Worm (Caenorhabditis elegans) whole organism, young adult: Measurements from ENCODE around the gene F28C6.5.

Experiments
- B0261.1 ChIP-seq: sonication (generic microtip); optimal IDR thresholded peaks from 2 replicates; lab custom pipeline; 2016; ENCODE audit warnings: mild to moderate bottlenecking, missing genetic modification characterization, moderate library complexity, missing compliant biosample characterization
- B0336.3 ChIP-seq: fragments of 200-800 bp; sonication (Bioruptor generic); IDR thresholded peaks from 2 replicates; pipeline ENCODE4 v1.3.6; 2022; ENCODE audit warnings: missing genetic modification characterization, missing compliant biosample characterization
- F37B4.10 ChIP-seq: fragments of 200-800 bp; sonication (Bioruptor generic); IDR thresholded peaks from 2 replicates; pipeline ENCODE4 v1.3.6; 2022; ENCODE audit warnings: missing genetic modification characterization, missing compliant biosample characterization
- F55B11.4 ChIP-seq: sonication (generic microtip); optimal IDR thresholded peaks from 2 replicates; lab custom pipeline; 2016; ENCODE audit warnings: missing compliant biosample characterization, missing genetic modification characterization, borderline replicate concordance; ENCODE audit not compliant: insufficient read depth
- Y67H2A.10 ChIP-seq: fragments of 200-800 bp; sonication (Bioruptor generic); conservative IDR thresholded peaks from 2 replicates; pipeline ENCODE4 v1.3.6; 2022; ENCODE audit warnings: missing genetic modification reagents, missing genetic modification characterization, missing compliant biosample characterization
- ZK185.1 ChIP-seq: sonication (generic microtip); optimal IDR thresholded peaks from 2 replicates; lab custom pipeline; 2016; ENCODE audit warnings: mild to moderate bottlenecking, missing genetic modification characterization, missing compliant biosample characterization; ENCODE audit not compliant: poor library complexity, severe bottlenecking
- aptf-3 ChIP-seq: fragments of 200-800 bp; sonication (Bioruptor generic); IDR thresholded peaks from 2 replicates; pipeline ENCODE4 v1.3.6; 2022; ENCODE audit warnings: missing genetic modification characterization, missing compliant biosample characterization
- atf-7 ChIP-seq: sonication (generic microtip); optimal IDR thresholded peaks from 2 replicates; lab custom pipeline; 2017; ENCODE audit warnings: mild to moderate bottlenecking, missing genetic modification characterization, missing compliant biosample characterization
- ccch-3 ChIP-seq: fragments of 200-800 bp; sonication (Bioruptor generic); optimal IDR thresholded peaks from 2 replicates; lab custom pipeline; 2018; ENCODE audit warnings: mild to moderate bottlenecking, missing genetic modification characterization, missing compliant biosample characterization
- ceh-100 ChIP-seq: fragments of 200-800 bp; sonication (Bioruptor generic); IDR thresholded peaks from 2 replicates; pipeline ENCODE4 v1.3.6; 2022; ENCODE audit warnings: missing genetic modification reagents, missing genetic modification characterization, missing compliant biosample characterization
- ceh-40 ChIP-seq: fragments of 200-800 bp; sonication (Bioruptor generic); IDR thresholded peaks from 2 replicates; pipeline ENCODE4 v1.3.6; 2022; ENCODE audit warnings: missing genetic modification characterization, missing compliant biosample characterization
- ceh-79 ChIP-seq: sonication (generic microtip); optimal IDR thresholded peaks from 2 replicates; lab custom pipeline; 2017; ENCODE audit warnings: mild to moderate bottlenecking, missing genetic modification characterization, missing compliant biosample characterization
- chd-7 ChIP-seq: sonication (generic microtip); optimal IDR thresholded peaks from 2 replicates; lab custom pipeline; 2016; ENCODE audit warnings: mild to moderate bottlenecking, missing genetic modification characterization, moderate library complexity, missing compliant biosample characterization
- die-1 ChIP-seq: sonication (generic microtip); optimal IDR thresholded peaks from 2 replicates; lab custom pipeline; 2016; ENCODE audit warnings: missing genotype, mild to moderate bottlenecking, missing genetic modification characterization, missing compliant biosample characterization
- dpl-1 ChIP-seq: fragments of 150-350 bp; optimal IDR thresholded peaks from 2 replicates; lab custom pipeline; 2014; ENCODE audit warnings: missing biosample characterization, missing genetic modification reagents, missing genetic modification characterization
- egl-18 ChIP-seq: fragments of 200-800 bp; sonication (Bioruptor generic); IDR thresholded peaks from 2 replicates; pipeline ENCODE4 v1.3.6; 2022; ENCODE audit warnings: missing genetic modification reagents, missing genetic modification characterization, missing compliant biosample characterization
- egl-44 ChIP-seq: fragments of 200-800 bp; sonication (Bioruptor generic); IDR thresholded peaks from 2 replicates; pipeline ENCODE4 v1.3.6; 2022; ENCODE audit warnings: missing genetic modification reagents, missing genetic modification characterization, missing compliant biosample characterization
- egrh-3 ChIP-seq: fragments of 200-800 bp; sonication (Bioruptor generic); IDR thresholded peaks from 2 replicates; pipeline ENCODE4 v1.3.6; 2022; ENCODE audit warnings: missing genetic modification reagents, missing genetic modification characterization, missing compliant biosample characterization
- fkh-3 ChIP-seq: sonication (generic microtip); optimal IDR thresholded peaks from 2 replicates; lab custom pipeline; 2016; ENCODE audit warnings: mild to moderate bottlenecking, missing genetic modification characterization, missing compliant biosample characterization
- gei-17 ChIP-seq: fragments of 200-800 bp; sonication (Bioruptor generic); optimal IDR thresholded peaks from 2 replicates; lab custom pipeline; 2018; ENCODE audit warnings: mild to moderate bottlenecking, missing genetic modification characterization, missing compliant biosample characterization
- hlh-26 ChIP-seq: fragments of 200-800 bp; sonication (Bioruptor generic); conservative IDR thresholded peaks from 2 replicates; pipeline ENCODE4 v1.3.6; 2022; ENCODE audit warnings: missing genetic modification reagents, missing genetic modification characterization, missing compliant biosample characterization
- lag-1 ChIP-seq: fragments of 200-800 bp; sonication (Bioruptor generic); IDR thresholded peaks from 2 replicates; pipeline ENCODE4 v1.3.6; 2022; ENCODE audit warnings: missing genetic modification reagents, missing genetic modification characterization, missing compliant biosample characterization
- lin-35 ChIP-seq, 3 experiments: fragments of 150-350 bp in 2 of 3; sonication (generic microtip) in 1 of 3; optimal IDR thresholded peaks; 2 replicates each; lab custom pipeline; 2014 to 2018; ENCODE audit warnings: missing biosample characterization in 3 of 3, missing genetic modification characterization in 3 of 3, missing genetic modification reagents in 3 of 3
- lsl-1 ChIP-seq: fragments of 200-800 bp; sonication (Bioruptor generic); optimal IDR thresholded peaks from 2 replicates; lab custom pipeline; 2018; ENCODE audit warnings: mild to moderate bottlenecking, missing genetic modification characterization, moderate library complexity, missing compliant biosample characterization
- lsy-27 ChIP-seq: sonication (generic microtip); optimal IDR thresholded peaks from 2 replicates; lab custom pipeline; 2017; ENCODE audit warnings: missing genetic modification characterization, mild to moderate bottlenecking, missing compliant biosample characterization, antibody characterized with exemption, missing genotype, borderline replicate concordance; ENCODE audit not compliant: insufficient read depth
- madf-6 ChIP-seq: fragments of 200-800 bp; sonication (Bioruptor generic); IDR thresholded peaks from 2 replicates; pipeline ENCODE4 v1.3.6; 2022; ENCODE audit warnings: missing genetic modification reagents, missing genetic modification characterization, missing compliant biosample characterization
- mel-28 ChIP-seq: sonication (generic microtip); optimal IDR thresholded peaks from 2 replicates; lab custom pipeline; 2016; ENCODE audit warnings: borderline replicate concordance, mild to moderate bottlenecking, missing genetic modification characterization, missing compliant biosample characterization
- mxl-1 ChIP-seq: sonication (generic microtip); optimal IDR thresholded peaks from 2 replicates; lab custom pipeline; 2016; ENCODE audit warnings: missing genetic modification characterization, missing compliant biosample characterization
- nhr-120 ChIP-seq: fragments of 200-800 bp; sonication (Bioruptor generic); IDR thresholded peaks from 2 replicates; pipeline ENCODE4 v1.3.6; 2022; ENCODE audit warnings: missing genetic modification characterization, missing compliant biosample characterization
- nhr-179 ChIP-seq: sonication (generic microtip); optimal IDR thresholded peaks from 2 replicates; lab custom pipeline; 2016; ENCODE audit warnings: mild to moderate bottlenecking, missing genetic modification characterization, missing compliant biosample characterization
- nhr-90 ChIP-seq: sonication (generic microtip); optimal IDR thresholded peaks from 2 replicates; lab custom pipeline; 2016; ENCODE audit warnings: missing genotype, mild to moderate bottlenecking, missing genetic modification characterization, missing compliant biosample characterization
- pha-4 ChIP-seq: fragments of 150-350 bp; sonication (generic microtip); optimal IDR thresholded peaks from 2 replicates; lab custom pipeline; 2014; ENCODE audit warnings: missing biosample characterization, missing genetic modification reagents, missing genetic modification characterization
- rec-8 ChIP-seq, 2 experiments: sonication (generic microtip); optimal IDR thresholded peaks; 2 replicates each; lab custom pipeline; 2016; ENCODE audit warnings: mild to moderate bottlenecking in 2 of 2, missing genetic modification characterization in 2 of 2, missing genetic modification reagents in 2 of 2, missing genotype in 2 of 2, missing biosample characterization in 1 of 2, missing compliant biosample characterization in 1 of 2, moderate library complexity in 1 of 2
- sea-2 ChIP-seq: fragments of 200-800 bp; sonication (Bioruptor generic); IDR thresholded peaks from 2 replicates; pipeline ENCODE4 v1.3.6; 2022; ENCODE audit warnings: missing genetic modification characterization, missing compliant biosample characterization
- snpc-1.1 ChIP-seq: sonication (generic microtip); optimal IDR thresholded peaks from 2 replicates; lab custom pipeline; 2017; ENCODE audit warnings: missing genetic modification characterization, mild to moderate bottlenecking, missing compliant biosample characterization, antibody characterized with exemption, moderate library complexity, missing genotype, missing genetic modification reagents; ENCODE audit not compliant: insufficient read depth
- snpc-3.4 ChIP-seq: sonication (generic microtip); optimal IDR thresholded peaks from 2 replicates; lab custom pipeline; 2017; ENCODE audit warnings: missing genetic modification characterization, mild to moderate bottlenecking, missing compliant biosample characterization, antibody characterized with exemption, moderate library complexity, missing genotype, missing genetic modification reagents
- snpc-4 ChIP-seq, 5 experiments: fragments of 150-350 bp in 1 of 5; sonication (generic microtip) in 4 of 5; optimal IDR thresholded peaks; 2 replicates each; lab custom pipeline; 2014 to 2018; ENCODE audit warnings: missing genetic modification characterization in 5 of 5, missing biosample characterization in 3 of 5, antibody characterized with exemption in 2 of 5, mild to moderate bottlenecking in 2 of 5, missing compliant biosample characterization in 2 of 5, missing genotype in 2 of 5, moderate library complexity in 2 of 5, missing genetic modification reagents in 1 of 5
- sptf-2 ChIP-seq: fragments of 200-800 bp; sonication (Bioruptor generic); optimal IDR thresholded peaks from 2 replicates; lab custom pipeline; 2018; ENCODE audit warnings: mild to moderate bottlenecking, missing genetic modification characterization, missing compliant biosample characterization
- tbp1 ChIP-seq: fragments of 200-800 bp; sonication (Bioruptor generic); optimal IDR thresholded peaks from 2 replicates; lab custom pipeline; 2018; ENCODE audit warnings: mild to moderate bottlenecking, missing genetic modification characterization, missing compliant biosample characterization
- tlf-1 ChIP-seq: fragments of 200-800 bp; sonication (Bioruptor generic); optimal IDR thresholded peaks from 2 replicates; lab custom pipeline; 2018; ENCODE audit warnings: mild to moderate bottlenecking, missing genetic modification characterization, missing compliant biosample characterization
- unc-62 ChIP-seq: fragments of 150-350 bp; optimal IDR thresholded peaks from 2 replicates; lab custom pipeline; 2014; ENCODE audit warnings: missing biosample characterization, missing genetic modification reagents, missing genetic modification characterization
- zfh-2 ChIP-seq: fragments of 200-800 bp; sonication (Bioruptor generic); conservative IDR thresholded peaks from 2 replicates; pipeline ENCODE4 v1.3.6; 2022; ENCODE audit warnings: missing genetic modification reagents, missing genetic modification characterization, missing compliant biosample characterization
- zim-3 ChIP-seq: sonication (generic microtip); optimal IDR thresholded peaks from 2 replicates; lab custom pipeline; 2017; ENCODE audit warnings: mild to moderate bottlenecking, missing genetic modification characterization, moderate library complexity, missing compliant biosample characterization
- ztf-26 ChIP-seq: sonication (generic microtip); optimal IDR thresholded peaks from 2 replicates; lab custom pipeline; 2017; ENCODE audit warnings: missing genetic modification characterization, missing compliant biosample characterization

Gene F28C6.5

ce11 chrII:8561227-8561626 lies 38.1 kb upstream of the F28C6.5 start, which contains the start of gene iff-2 (continued):
- no peak for TF ChIP-seq rec-8 (tag; optimal IDR thresholded peaks at IDR 0.05; lab: Kevin White, UChicago)
- TF ChIP-seq lin-35 (GFP tag; optimal IDR thresholded peaks at IDR 0.05; lab: Kevin White, UChicago), result peak; percentile 29 to 96 (median 79)
- peak; percentile 97 for TF ChIP-seq B0336.3 (GFP tag; lab: Robert Waterston, UW)
- peak; percentile 29; the same call in 1 of the 2 replicates for TF ChIP-seq lag-1 (GFP tag; lab: Robert Waterston, UW)
- TF ChIP-seq chd-7, result peak; percentile 94
- peak; percentile 82 for TF ChIP-seq gei-17 (GFP tag; lab: Kevin White, UChicago)
- peak; percentile 87 for TF ChIP-seq unc-62 (GFP tag; lab: Kevin White, UChicago)
- peak; percentile 66 for TF ChIP-seq die-1 (tag; lab: Kevin White, UChicago)
- no peak for TF ChIP-seq nhr-179 (tag; lab: Kevin White, UChicago)
- TF ChIP-seq dpl-1, result peak; percentile 73
- TF ChIP-seq snpc-3.4, result peak; percentile 18
- TF ChIP-seq ztf-26 (tag; lab: Kevin White, UChicago), result peak; percentile 98
- peak; percentile 94 for TF ChIP-seq Y67H2A.10
- TF ChIP-seq F55B11.4 (tag; lab: Kevin White, UChicago), result no peak
- no peak for TF ChIP-seq sea-2 (GFP tag; lab: Robert Waterston, UW)
- no peak for TF ChIP-seq mxl-1 (tag; lab: Kevin White, UChicago)
- TF ChIP-seq snpc-1.1 (tag; lab: Kevin White, UChicago), result peak; percentile 14
- TF ChIP-seq egrh-3 (GFP tag; lab: Robert Waterston, UW), result no peak
- 0 out of 2 replicates have a peak, but pooled peaks have one; percentile 58 for TF ChIP-seq egl-18 (GFP tag; lab: Robert Waterston, UW)
- TF ChIP-seq egl-44 (GFP tag; lab: Robert Waterston, UW), result peak; percentile 94
- no peak for TF ChIP-seq aptf-3 (GFP tag; lab: Robert Waterston, UW)
- no peak for TF ChIP-seq ceh-79 (tag; lab: Kevin White, UChicago)
- no peak for TF ChIP-seq hlh-26 (GFP tag; lab: Robert Waterston, UW)
- TF ChIP-seq lsy-27, result no peak
- peak; percentile 78 for TF ChIP-seq tbp1 (GFP tag; lab: Kevin White, UChicago)
- peak; percentile 99 for TF ChIP-seq pha-4 (tag; lab: Kevin White, UChicago)
- peak; percentile 64 for TF ChIP-seq zim-3 (tag; lab: Kevin White, UChicago)
- TF ChIP-seq tlf-1 (GFP tag; lab: Kevin White, UChicago), result peak; percentile 98
- TF ChIP-seq ceh-100, result peak; percentile 89
- no peak for TF ChIP-seq fkh-3
- TF ChIP-seq lsl-1 (GFP tag; lab: Kevin White, UChicago), result no peak
- TF ChIP-seq F37B4.10 (GFP tag; lab: Robert Waterston, UW), result 0 out of 2 replicates have a peak, but pooled peaks have one; percentile 74
- TF ChIP-seq B0261.1 (tag; lab: Kevin White, UChicago), result peak; percentile 38
- TF ChIP-seq mel-28 (tag; lab: Kevin White, UChicago), result no peak
- TF ChIP-seq snpc-4 (GFP tag; optimal IDR thresholded peaks at IDR 0.05; lab: Kevin White, UChicago), result no peak
- TF ChIP-seq snpc-4 (tag; optimal IDR thresholded peaks at IDR 0.05; lab: Kevin White, UChicago), result peak in 3 of 4 experiments; percentile 84 to 89 (median 89)
- TF ChIP-seq nhr-90 (tag; lab: Kevin White, UChicago), result peak; percentile 95
- peak; percentile 39 for TF ChIP-seq ccch-3
- TF ChIP-seq sptf-2, result no peak
- TF ChIP-seq ZK185.1 (tag; lab: Kevin White, UChicago), result peak; percentile 95
- TF ChIP-seq madf-6 (GFP tag; lab: Robert Waterston, UW), result no peak
- TF ChIP-seq zfh-2 (GFP tag; lab: Robert Waterston, UW), result peak; percentile 95
- peak; percentile 80; the same call in 1 of the 2 replicates for TF ChIP-seq nhr-120 (GFP tag; lab: Robert Waterston, UW)
- 0 out of 2 replicates have a peak, but pooled peaks have one; percentile 64 for TF ChIP-seq ceh-40 (GFP tag; lab: Robert Waterston, UW)
- TF ChIP-seq atf-7 (tag; lab: Kevin White, UChicago), result peak; percentile 95
